Worm (Caenorhabditis elegans) whole organism, L2 larva: ENCODE results near the gene T09A5.5.
A peak's percentile ranks its signal among the peaks of the same experiment; 100 is the strongest.

Source experiments
- C34F6.9 ChIP-seq: fragments of 150-350 bp; optimal IDR thresholded peaks from 2 replicates; lab custom pipeline; 2014; ENCODE audit warnings: missing biosample characterization, missing genetic modification characterization
- R02D3.7 ChIP-seq: fragments of 150-350 bp; optimal IDR thresholded peaks from 2 replicates; lab custom pipeline; 2014; ENCODE audit warnings: missing biosample characterization, missing genetic modification characterization
- ZK546.5 ChIP-seq: sonication (generic microtip); optimal IDR thresholded peaks from 2 replicates; lab custom pipeline; 2017; ENCODE audit warnings: missing biosample characterization, missing genetic modification characterization
- alr-1 ChIP-seq: fragments of 150-350 bp; optimal IDR thresholded peaks from 2 replicates; lab custom pipeline; 2014; ENCODE audit warnings: missing biosample characterization, missing genetic modification characterization
- aly-2 ChIP-seq: fragments of 150-350 bp; optimal IDR thresholded peaks from 2 replicates; lab custom pipeline; 2014; ENCODE audit warnings: missing biosample characterization, missing genetic modification characterization
- blmp-1 ChIP-seq: sonication (generic microtip); optimal IDR thresholded peaks from 2 replicates; lab custom pipeline; 2017; ENCODE audit warnings: missing genetic modification characterization, mild to moderate bottlenecking, missing compliant biosample characterization, antibody characterized with exemption, moderate library complexity; ENCODE audit not compliant: insufficient read depth
- ceh-16 ChIP-seq: fragments of 150-350 bp; optimal IDR thresholded peaks from 2 replicates; lab custom pipeline; 2014; ENCODE audit warnings: missing biosample characterization, missing genetic modification characterization
- ceh-82 ChIP-seq: fragments of 150-350 bp; optimal IDR thresholded peaks from 2 replicates; lab custom pipeline; 2014; ENCODE audit warnings: missing biosample characterization, missing genetic modification characterization
- crh-2 ChIP-seq: sonication (generic microtip); optimal IDR thresholded peaks from 2 replicates; lab custom pipeline; 2017; ENCODE audit warnings: missing biosample characterization, missing genetic modification characterization
- dmd-4 ChIP-seq: sonication (generic microtip); optimal IDR thresholded peaks from 2 replicates; lab custom pipeline; 2017; ENCODE audit warnings: missing biosample characterization, missing genetic modification characterization
- egl-27 ChIP-seq: sonication (generic microtip); optimal IDR thresholded peaks from 3 replicates; lab custom pipeline; 2017; ENCODE audit warnings: missing biosample characterization, missing genetic modification reagents, missing genetic modification characterization
- elt-1 ChIP-seq: fragments of 150-350 bp; optimal IDR thresholded peaks from 2 replicates; lab custom pipeline; 2014; ENCODE audit warnings: missing biosample characterization, missing genetic modification characterization
- elt-3 ChIP-seq: sonication (generic microtip); optimal IDR thresholded peaks from 2 replicates; lab custom pipeline; 2017; ENCODE audit warnings: missing biosample characterization, missing genetic modification characterization
- fos-1 ChIP-seq: fragments of 150-350 bp; optimal IDR thresholded peaks from 2 replicates; lab custom pipeline; 2014; ENCODE audit warnings: missing biosample characterization, missing genetic modification characterization
- gmeb-1 ChIP-seq: fragments of 150-350 bp; optimal IDR thresholded peaks from 2 replicates; lab custom pipeline; 2014; ENCODE audit warnings: missing biosample characterization, missing genetic modification characterization
- lin-11 ChIP-seq: fragments of 150-350 bp; sonication (generic microtip); optimal IDR thresholded peaks from 2 replicates; lab custom pipeline; 2014; ENCODE audit warnings: missing biosample characterization, missing genetic modification characterization, inconsistent platforms, mixed read lengths
- lin-13 ChIP-seq: fragments of 150-350 bp; optimal IDR thresholded peaks from 2 replicates; lab custom pipeline; 2014; ENCODE audit warnings: missing biosample characterization, missing genetic modification reagents, missing genetic modification characterization
- lin-39 ChIP-seq: fragments of 150-350 bp; optimal IDR thresholded peaks from 2 replicates; lab custom pipeline; 2014; ENCODE audit warnings: missing biosample characterization, missing genetic modification reagents, missing genetic modification characterization
- lsy-2 ChIP-seq, 2 experiments: fragments of 150-350 bp in 1 of 2; sonication (generic microtip) in 1 of 2; optimal IDR thresholded peaks; 2 replicates each; lab custom pipeline; 2014 to 2017; ENCODE audit warnings: missing biosample characterization in 2 of 2, missing genetic modification characterization in 2 of 2
- mab-5 ChIP-seq: fragments of 150-350 bp; optimal IDR thresholded peaks from 2 replicates; lab custom pipeline; 2014; ENCODE audit warnings: missing biosample characterization, missing genetic modification characterization
- mbf-1 ChIP-seq: sonication (generic microtip); optimal IDR thresholded peaks from 2 replicates; lab custom pipeline; 2017; ENCODE audit warnings: missing biosample characterization, missing genetic modification characterization
- mdl-1 ChIP-seq, 2 experiments: fragments of 150-350 bp in 1 of 2; sonication (generic microtip) in 1 of 2; optimal IDR thresholded peaks; 2 replicates each; lab custom pipeline; 2017; ENCODE audit warnings: missing biosample characterization in 2 of 2, missing genetic modification characterization in 2 of 2
- nhr-10 ChIP-seq: sonication (generic microtip); optimal IDR thresholded peaks from 2 replicates; lab custom pipeline; 2017; ENCODE audit warnings: missing biosample characterization, missing genetic modification characterization
- nhr-129 ChIP-seq: fragments of 150-350 bp; optimal IDR thresholded peaks from 2 replicates; lab custom pipeline; 2014; ENCODE audit warnings: missing biosample characterization, missing genetic modification characterization
- nhr-21 ChIP-seq: fragments of 150-350 bp; optimal IDR thresholded peaks from 2 replicates; lab custom pipeline; 2014; ENCODE audit warnings: missing biosample characterization, missing genetic modification characterization
- nhr-23 ChIP-seq: fragments of 150-350 bp; optimal IDR thresholded peaks from 2 replicates; lab custom pipeline; 2014; ENCODE audit warnings: missing biosample characterization, missing genetic modification reagents, missing genetic modification characterization
- nhr-237 ChIP-seq: fragments of 150-350 bp; optimal IDR thresholded peaks from 2 replicates; lab custom pipeline; 2014; ENCODE audit warnings: missing biosample characterization, missing genetic modification characterization
- nhr-25 ChIP-seq: fragments of 150-350 bp; sonication (generic microtip); optimal IDR thresholded peaks from 3 replicates; lab custom pipeline; 2014; ENCODE audit warnings: missing biosample characterization, missing genetic modification characterization
- nhr-6 ChIP-seq: fragments of 150-350 bp; optimal IDR thresholded peaks from 2 replicates; lab custom pipeline; 2014; ENCODE audit warnings: missing biosample characterization, missing genetic modification characterization
- nhr-77 ChIP-seq: fragments of 150-350 bp; optimal IDR thresholded peaks from 2 replicates; lab custom pipeline; 2014; ENCODE audit warnings: missing biosample characterization, missing genetic modification characterization
- peb-1 ChIP-seq: fragments of 150-350 bp; optimal IDR thresholded peaks from 2 replicates; lab custom pipeline; 2014; ENCODE audit warnings: missing biosample characterization, missing genetic modification characterization
- sem-4 ChIP-seq: fragments of 150-350 bp; optimal IDR thresholded peaks from 2 replicates; lab custom pipeline; 2014; ENCODE audit warnings: missing biosample characterization, missing genetic modification reagents, missing genetic modification characterization
- sma-9 ChIP-seq, 2 experiments: fragments of 150-350 bp in 1 of 2; sonication (generic microtip) in 1 of 2; optimal IDR thresholded peaks; 2 replicates each; lab custom pipeline; 2014 to 2016; ENCODE audit warnings: missing genetic modification characterization in 2 of 2, mild to moderate bottlenecking in 1 of 2, missing biosample characterization in 1 of 2, missing compliant biosample characterization in 1 of 2, missing genetic modification reagents in 1 of 2, moderate library complexity in 1 of 2
- unc-55 ChIP-seq: fragments of 150-350 bp; sonication (generic microtip); optimal IDR thresholded peaks from 3 replicates; lab custom pipeline; 2014; ENCODE audit warnings: missing biosample characterization, missing genetic modification reagents, missing genetic modification characterization
- unc-62 ChIP-seq: fragments of 150-350 bp; optimal IDR thresholded peaks from 2 replicates; lab custom pipeline; 2014; ENCODE audit warnings: missing biosample characterization, missing genetic modification reagents, missing genetic modification characterization
- ztf-11 ChIP-seq: sonication (generic microtip); optimal IDR thresholded peaks from 2 replicates; lab custom pipeline; 2017; ENCODE audit warnings: missing biosample characterization, missing genetic modification characterization
- ztf-4 ChIP-seq: fragments of 150-350 bp; optimal IDR thresholded peaks from 2 replicates; lab custom pipeline; 2014; ENCODE audit warnings: missing biosample characterization, missing genetic modification characterization

Gene T09A5.5

DNA sequence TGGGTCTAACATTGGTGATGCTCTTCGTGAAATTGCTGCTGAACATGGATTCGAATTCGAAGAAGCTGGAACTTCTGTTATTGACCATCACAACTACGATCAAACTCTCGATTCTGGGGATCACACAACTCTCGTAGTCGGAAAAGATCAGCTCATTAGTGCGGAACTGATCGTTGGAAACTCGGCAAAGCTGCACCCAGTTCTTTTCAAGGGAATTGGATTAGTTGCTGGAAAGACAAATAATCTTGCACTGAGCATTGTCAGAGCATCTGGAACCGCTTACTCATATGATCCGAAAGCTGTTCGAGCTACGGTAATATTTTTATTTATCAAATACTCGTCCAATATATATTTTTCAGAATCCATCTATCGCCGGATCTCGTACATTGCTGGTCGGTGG, 11.3 kb upstream of the T09A5.5 start:
- TF ChIP-seq lsy-2 (tag; optimal IDR thresholded peaks at IDR 0.05; lab: Kevin White, UChicago) (no peak), nhr-77 (tag; lab: Kevin White, UChicago) (no peak), ztf-4 (tag; lab: Kevin White, UChicago) (no peak), lin-11 (tag; lab: Kevin White, UChicago) (no peak), ZK546.5 (no peak), C34F6.9 (tag; lab: Kevin White, UChicago) (no peak), ceh-16 (no peak), mbf-1 (tag; lab: Kevin White, UChicago) (no peak), sem-4 (tag; lab: Kevin White, UChicago) (no peak), nhr-25 (tag; lab: Kevin White, UChicago) (no peak), unc-62 (GFP tag; lab: Kevin White, UChicago) (no peak), nhr-21 (tag; lab: Kevin White, UChicago) (no peak), nhr-129 (tag; lab: Kevin White, UChicago) (no peak)

DNA sequence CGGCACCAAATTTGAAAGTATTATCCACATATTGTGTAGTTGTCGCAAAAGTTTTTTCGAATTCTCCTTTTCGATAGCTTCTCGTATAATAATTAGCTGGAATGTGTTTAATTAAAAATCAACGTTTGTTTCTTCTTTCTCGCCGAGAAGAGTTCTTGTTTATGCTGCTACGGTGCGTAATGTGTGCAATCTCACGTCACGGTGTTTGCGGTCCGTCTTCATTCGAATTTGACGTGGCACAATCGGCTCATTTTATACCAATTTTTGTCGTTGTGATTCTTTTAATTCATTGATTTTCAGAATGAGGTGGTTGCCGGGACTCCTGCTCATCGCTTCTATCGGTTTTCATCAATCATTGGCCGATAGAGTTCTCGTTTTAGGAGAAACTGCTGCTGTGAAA, 10.6 kb upstream of the T09A5.5 start, which contains the start of gene ostb-1:
ostb-1 (plus strand) TSS at position 301 of the 400 bp plus-strand sequence.
- TF ChIP-seq nhr-10 (no peak), nhr-129 (tag; lab: Kevin White, UChicago) (peak; percentile 59), alr-1 (tag; lab: Kevin White, UChicago) (no peak), egl-27 (no peak), lsy-2 (tag; optimal IDR thresholded peaks at IDR 0.05; lab: Kevin White, UChicago) (peak in 1 of 2 experiments; percentile 84), C34F6.9 (tag; lab: Kevin White, UChicago) (peak; percentile 55), gmeb-1 (tag; lab: Kevin White, UChicago) (peak; percentile 50), ceh-82 (tag; lab: Kevin White, UChicago) (no peak), fos-1 (tag; lab: Kevin White, UChicago) (peak; percentile 5), lin-13 (no peak), unc-55 (GFP tag; lab: Kevin White, UChicago) (peak; percentile 45), crh-2 (tag; lab: Kevin White, UChicago) (peak; percentile 90), elt-1 (tag; lab: Kevin White, UChicago) (no peak), nhr-6 (no peak), ztf-4 (tag; lab: Kevin White, UChicago) (no peak), R02D3.7 (tag; lab: Kevin White, UChicago) (no peak), blmp-1 (tag; lab: Kevin White, UChicago) (no peak)

DNA sequence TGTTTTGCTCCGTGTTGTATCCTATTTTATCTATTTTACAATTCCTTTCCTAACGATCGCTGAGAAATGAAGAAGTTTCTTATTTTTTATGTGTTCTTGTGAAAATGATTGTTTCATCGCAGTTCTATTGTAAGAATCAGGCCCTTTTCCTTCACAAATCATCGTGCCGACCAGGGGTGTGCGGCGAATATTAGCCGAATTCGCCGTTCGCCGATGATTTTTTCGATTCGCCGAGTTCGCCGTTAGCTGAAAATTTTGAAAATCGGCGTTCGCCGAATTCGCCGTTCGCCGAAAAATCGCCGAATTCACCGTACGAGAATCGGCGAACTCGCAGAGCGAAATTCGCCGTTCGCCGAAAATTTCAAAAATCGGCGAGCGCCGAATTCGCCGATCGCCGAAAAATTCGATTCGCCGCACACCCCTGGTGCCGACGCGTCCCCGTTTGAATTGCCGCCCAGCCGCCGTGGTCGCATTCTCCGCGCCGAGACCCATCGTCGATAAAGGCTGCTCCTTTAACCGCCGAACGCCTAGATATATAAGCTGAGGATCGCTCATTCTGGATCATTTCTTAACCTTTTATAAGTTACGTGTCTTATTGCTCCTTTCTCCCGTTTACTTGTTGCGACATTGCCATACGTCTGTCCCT, 10.0 kb upstream of the T09A5.5 start:
- TF ChIP-seq ZK546.5 (no peak), unc-55 (GFP tag; lab: Kevin White, UChicago) (no peak), lin-39 (tag; lab: Kevin White, UChicago) (no peak), mdl-1 (tag; optimal IDR thresholded peaks at IDR 0.05; lab: Kevin White, UChicago) (no peak), sma-9 (GFP tag; optimal IDR thresholded peaks at IDR 0.05; lab: Kevin White, UChicago) (no peak), sma-9 (tag; optimal IDR thresholded peaks at IDR 0.05; lab: Kevin White, UChicago) (no peak), nhr-23 (no peak), mab-5 (tag; lab: Kevin White, UChicago) (no peak), nhr-77 (tag; lab: Kevin White, UChicago) (no peak), elt-3 (no peak), ceh-16 (no peak), nhr-25 (tag; lab: Kevin White, UChicago) (no peak), peb-1 (tag; lab: Kevin White, UChicago) (no peak), nhr-237 (tag; lab: Kevin White, UChicago) (no peak), dmd-4 (tag; lab: Kevin White, UChicago) (no peak), ceh-82 (tag; lab: Kevin White, UChicago) (no peak), sem-4 (tag; lab: Kevin White, UChicago) (no peak), nhr-10 (no peak), aly-2 (tag; lab: Kevin White, UChicago) (no peak), ztf-11 (tag; lab: Kevin White, UChicago) (no peak)
